Fruit fly (Drosophila melanogaster) whole organism, wandering third instar larva: ENCODE data around the gene CG7126.

Source experiments
- Abd-B ChIP-seq: fragments of >200 bp; optimal IDR thresholded peaks from 2 replicates; lab custom pipeline; 2017; ENCODE audit warnings: missing biosample characterization, missing genetic modification characterization
- Dif ChIP-seq: fragments of 200-275, 200-300 bp; sonication (Bioruptor generic); optimal IDR thresholded peaks from 2 replicates; lab custom pipeline; 2018; ENCODE audit warnings: missing biosample characterization, missing genetic modification characterization; ENCODE audit not compliant: partially characterized antibody
- Hnf4 ChIP-seq: fragments of 200-800 bp; sonication (Bioruptor generic); optimal IDR thresholded peaks from 2 replicates; lab custom pipeline; 2016; ENCODE audit warnings: missing biosample characterization, mild to moderate bottlenecking, missing genetic modification characterization
- OdsH ChIP-seq: fragments of 200-800 bp; sonication (Bioruptor generic); optimal IDR thresholded peaks from 2 replicates; lab custom pipeline; 2016; ENCODE audit warnings: missing biosample characterization, mild to moderate bottlenecking, missing genetic modification characterization
- fru ChIP-seq: fragments of 200-800 bp; sonication (Bioruptor generic); optimal IDR thresholded peaks from 3 replicates; lab custom pipeline; 2016; ENCODE audit warnings: missing biosample characterization, mild to moderate bottlenecking, missing genetic modification characterization
- psq ChIP-seq: fragments of 200-800 bp; sonication (Bioruptor generic); optimal IDR thresholded peaks from 3 replicates; lab custom pipeline; 2017; ENCODE audit warnings: missing biosample characterization, mild to moderate bottlenecking, missing genetic modification characterization, moderate library complexity
- rgr ChIP-seq: fragments of 200-800 bp; sonication (Bioruptor generic); optimal IDR thresholded peaks from 3 replicates; lab custom pipeline; 2016; ENCODE audit warnings: missing biosample characterization, mild to moderate bottlenecking, missing genetic modification characterization
- tai ChIP-seq: sonication (Bioruptor generic); optimal IDR thresholded peaks from 2 replicates; lab custom pipeline; 2016; ENCODE audit warnings: missing biosample characterization, missing genetic modification characterization

dm6 chr3R:18283441-18283840 lies 19.2 kb downstream of the CG7126 start, which contains the start of the genes CG14312 and CG8064:
- TF ChIP-seq fru (GFP tag; lab: Kevin White, UChicago), result no peak
- TF ChIP-seq OdsH, result no peak
- TF ChIP-seq Abd-B (GFP tag; lab: Kevin White, UChicago), result no peak
- no peak for TF ChIP-seq psq (GFP tag; lab: Kevin White, UChicago)
- no peak for TF ChIP-seq tai (GFP tag; lab: Kevin White, UChicago)
- no peak for TF ChIP-seq Hnf4 (GFP tag; lab: Kevin White, UChicago)
- no peak for TF ChIP-seq Dif
- no peak for TF ChIP-seq rgr (GFP tag; lab: Kevin White, UChicago)
